Worm (Caenorhabditis elegans): ENCODE measurements around the gene M05D6.9.

- TF ChIP-seq him-1 (tag; optimal IDR thresholded peaks at IDR 0.05), result no peak
- no peak for TF ChIP-seq dao-5 (tag; optimal IDR thresholded peaks at IDR 0.05)
These were observed 9.5 kb upstream of the M05D6.9 start for ce11 chrII:8484546-8484945.
